Fruit fly (Drosophila melanogaster) whole organism, pupa: ENCODE measurements around the gene CG15892.

Source experiments
- CG12605 ChIP-seq: fragments of 200-800 bp; sonication (Bioruptor generic); IDR thresholded peaks from 2 replicates; pipeline ENCODE4 v1.3.6; 2022; ENCODE audit warnings: missing biosample characterization, missing genetic modification characterization
- CG13204 ChIP-seq: fragments of 200-800 bp; sonication (Bioruptor generic); optimal IDR thresholded peaks from 2 replicates; lab custom pipeline; 2018; ENCODE audit warnings: missing biosample characterization, mild to moderate bottlenecking, missing genetic modification characterization, moderate library complexity
- CG15710 ChIP-seq: fragments of 200-800 bp; sonication (Bioruptor generic); optimal IDR thresholded peaks from 2 replicates; lab custom pipeline; 2018; ENCODE audit warnings: missing biosample characterization, mild to moderate bottlenecking, missing genetic modification characterization, moderate library complexity
- CG17806 ChIP-seq: fragments of 200-800 bp; sonication (Bioruptor generic); optimal IDR thresholded peaks from 2 replicates; lab custom pipeline; 2018; ENCODE audit warnings: missing biosample characterization, mild to moderate bottlenecking, missing genetic modification characterization, moderate library complexity
- CG32121 ChIP-seq: fragments of 200-800 bp; sonication (Bioruptor generic); IDR thresholded peaks from 2 replicates; pipeline ENCODE4 v1.3.6; 2022; ENCODE audit warnings: missing biosample characterization, missing genetic modification characterization
- CG34367 ChIP-seq: fragments of 200-800 bp; sonication (Bioruptor generic); optimal IDR thresholded peaks from 2 replicates; lab custom pipeline; 2018; ENCODE audit warnings: missing biosample characterization, mild to moderate bottlenecking, missing genetic modification characterization
- CG4496 ChIP-seq: fragments of 200-800 bp; sonication (Bioruptor generic); IDR thresholded peaks from 3 replicates; pipeline ENCODE4 v1.3.6; 2022; ENCODE audit warnings: missing biosample characterization, missing genetic modification characterization
- CG8159 ChIP-seq: fragments of 200-800 bp; sonication (Bioruptor generic); optimal IDR thresholded peaks from 3 replicates; lab custom pipeline; 2018; ENCODE audit warnings: missing biosample characterization, mild to moderate bottlenecking, missing genetic modification characterization, moderate library complexity
- CG8301 ChIP-seq: fragments of 200-800 bp; sonication (Bioruptor generic); optimal IDR thresholded peaks from 2 replicates; lab custom pipeline; 2018; ENCODE audit warnings: missing biosample characterization, mild to moderate bottlenecking, missing genetic modification characterization
- CG9948 ChIP-seq: fragments of 200-800 bp; sonication (Bioruptor generic); optimal IDR thresholded peaks from 2 replicates; lab custom pipeline; 2018; ENCODE audit warnings: missing biosample characterization, mild to moderate bottlenecking, missing genetic modification characterization, moderate library complexity
- D1 ChIP-seq: fragments of 200-800 bp; sonication (Bioruptor generic); optimal IDR thresholded peaks from 2 replicates; lab custom pipeline; 2018; ENCODE audit warnings: missing biosample characterization, mild to moderate bottlenecking, missing genetic modification characterization, moderate library complexity
- EcR ChIP-seq: fragments of 200-800 bp; sonication (Bioruptor generic); optimal IDR thresholded peaks from 3 replicates; lab custom pipeline; 2019; ENCODE audit warnings: missing biosample characterization, missing genetic modification characterization, mild to moderate bottlenecking, moderate library complexity, missing genetic modification reagents
- Ets98B ChIP-seq: fragments of 200-800 bp; sonication (Bioruptor generic); IDR thresholded peaks from 2 replicates; pipeline ENCODE4 v1.3.6; 2022; ENCODE audit warnings: missing biosample characterization, missing genetic modification characterization
- Pif1A ChIP-seq: fragments of 200-800 bp; sonication (Bioruptor generic); optimal IDR thresholded peaks from 3 replicates; lab custom pipeline; 2016; ENCODE audit warnings: missing biosample characterization, missing genetic modification characterization
- Pif1B ChIP-seq: fragments of 200-800 bp; sonication (Bioruptor generic); optimal IDR thresholded peaks from 3 replicates; lab custom pipeline; 2016; ENCODE audit warnings: missing biosample characterization, missing genetic modification characterization
- Snoo ChIP-seq: fragments of 200-800 bp; sonication (Bioruptor generic); optimal IDR thresholded peaks from 3 replicates; lab custom pipeline; 2017; ENCODE audit warnings: missing biosample characterization, mild to moderate bottlenecking, missing genetic modification characterization, inconsistent platforms
- fd96Ca ChIP-seq: fragments of 200-800 bp; sonication (Bioruptor generic); IDR thresholded peaks from 3 replicates; pipeline ENCODE4 v1.3.6; 2022; ENCODE audit warnings: missing biosample characterization, missing genetic modification characterization
- gl ChIP-seq: fragments of 200-800 bp; sonication (Bioruptor generic); optimal IDR thresholded peaks from 2 replicates; lab custom pipeline; 2018; ENCODE audit warnings: missing biosample characterization, mild to moderate bottlenecking, missing genetic modification characterization
- rn ChIP-seq: fragments of 200-800 bp; sonication (Bioruptor generic); IDR thresholded peaks from 2 replicates; pipeline ENCODE4 v1.3.6; 2022; ENCODE audit warnings: missing biosample characterization, missing genetic modification characterization

CG15892 gene

DNA sequence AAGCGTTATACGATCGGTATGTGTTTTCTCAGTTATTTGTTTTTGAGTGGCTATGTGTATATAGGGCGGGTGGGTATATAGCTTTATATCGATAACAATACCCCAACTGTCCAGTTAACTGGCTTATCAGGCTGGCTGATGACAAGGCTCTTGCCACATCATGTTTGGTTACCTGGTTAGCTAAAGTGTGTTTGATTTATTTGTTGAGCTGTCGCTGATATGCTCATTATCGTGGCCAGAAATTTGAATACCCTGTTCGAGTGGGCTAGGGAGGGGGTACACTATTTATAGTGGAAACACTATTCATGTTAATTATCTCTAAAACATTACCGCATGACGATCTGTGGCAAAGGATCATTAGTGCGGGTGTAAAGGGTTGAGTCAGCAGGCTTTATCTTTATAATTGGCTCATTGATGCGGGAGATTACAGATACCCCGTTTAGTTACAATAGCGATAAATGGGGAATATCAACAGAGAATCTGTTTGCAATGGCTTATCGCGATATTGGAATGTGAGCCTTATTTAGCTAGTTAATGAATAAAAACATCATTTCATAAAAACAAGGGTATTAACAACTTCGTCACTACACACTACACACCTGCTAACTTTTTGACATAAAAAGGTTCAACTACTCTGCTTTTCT is 41.1 kb downstream of the CG15892 start:
- TF ChIP-seq CG4496 (GFP tag; lab: Robert Waterston, UW): no peak
- TF ChIP-seq Pif1B (GFP tag; lab: Kevin White, UChicago): no peak
- TF ChIP-seq CG32121 (GFP tag; lab: Robert Waterston, UW): no peak
- no peak for TF ChIP-seq CG8301 (tag; lab: Kevin White, UChicago)
- no peak for TF ChIP-seq D1 (tag; lab: Kevin White, UChicago)
- TF ChIP-seq CG9948 (tag; lab: Kevin White, UChicago): no peak
- TF ChIP-seq Ets98B (GFP tag; lab: Robert Waterston, UW): no peak
- TF ChIP-seq CG17806: no peak
- no peak for TF ChIP-seq CG15710 (tag; lab: Kevin White, UChicago)
- no peak for TF ChIP-seq CG13204 (GFP tag; lab: Kevin White, UChicago)
- no peak for TF ChIP-seq rn (GFP tag; lab: Robert Waterston, UW)
- TF ChIP-seq gl (tag; lab: Kevin White, UChicago): no peak
- TF ChIP-seq Pif1A (GFP tag; lab: Kevin White, UChicago): no peak
- no peak for TF ChIP-seq CG8159 (tag; lab: Kevin White, UChicago)
- TF ChIP-seq Snoo (tag; lab: Kevin White, UChicago): no peak
- no peak for TF ChIP-seq fd96Ca (GFP tag; lab: Robert Waterston, UW)
- TF ChIP-seq CG34367: no peak
- TF ChIP-seq EcR (GFP tag; lab: Kevin White, UChicago): no peak
- TF ChIP-seq CG12605 (GFP tag; lab: Robert Waterston, UW): no peak
